Fruit fly (Drosophila melanogaster) whole organism, embryonic: ENCODE measurements around the gene L2HGDH.

ENCODE experiments used
- Awh ChIP-seq: fragments of 200-800 bp; sonication (Bioruptor generic); IDR thresholded peaks from 2 replicates; pipeline ENCODE4, ENCODE4 v1.3.6; 2022; ENCODE audit warnings: missing biosample characterization, missing genetic modification characterization
- B-H1 ChIP-seq: fragments of 200-800 bp; sonication (Bioruptor generic); IDR thresholded peaks from 3 replicates; pipeline ENCODE4 v1.3.6; 2022; ENCODE audit warnings: missing biosample characterization, missing genetic modification characterization
- BtbVII ChIP-seq: fragments of 200-800 bp; sonication (Bioruptor generic); optimal IDR thresholded peaks from 3 replicates; lab custom pipeline; 2017; ENCODE audit warnings: missing biosample characterization, mild to moderate bottlenecking, missing genetic modification characterization
- Bteb2 ChIP-seq: fragments of 200-800 bp; sonication (Bioruptor generic); optimal IDR thresholded peaks from 2 replicates; lab custom pipeline; 2016; ENCODE audit warnings: missing biosample characterization, missing genetic modification characterization
- CG10431 ChIP-seq: fragments of 200-800 bp; sonication (Bioruptor generic); optimal IDR thresholded peaks from 3 replicates; lab custom pipeline; 2018; ENCODE audit warnings: missing biosample characterization, mild to moderate bottlenecking, missing genetic modification characterization
- CG11504 ChIP-seq: fragments of 200-800 bp; sonication (Bioruptor generic); optimal IDR thresholded peaks from 3 replicates; lab custom pipeline; 2019; ENCODE audit warnings: missing biosample characterization, mild to moderate bottlenecking, missing genetic modification characterization, moderate library complexity
- CG1233 ChIP-seq: fragments of 200-800 bp; sonication (Bioruptor generic); optimal IDR thresholded peaks from 4 replicates; lab custom pipeline; 2018; ENCODE audit warnings: missing biosample characterization, mild to moderate bottlenecking, missing genetic modification characterization
- CG13296 ChIP-seq: fragments of 200-800 bp; sonication (Bioruptor generic); optimal IDR thresholded peaks from 3 replicates; lab custom pipeline; 2018; ENCODE audit warnings: missing biosample characterization, mild to moderate bottlenecking, missing genetic modification characterization
- CG13624 ChIP-seq: fragments of 200-800 bp; sonication (Bioruptor generic); optimal IDR thresholded peaks from 2 replicates; lab custom pipeline; 2016; ENCODE audit warnings: missing biosample characterization, missing genetic modification characterization
- CG13894 ChIP-seq: fragments of 200-800 bp; sonication (Bioruptor generic); optimal IDR thresholded peaks from 3 replicates; lab custom pipeline; 2018; ENCODE audit warnings: missing biosample characterization, mild to moderate bottlenecking, missing genetic modification characterization, moderate library complexity
- CG14050 ChIP-seq: fragments of 200-800 bp; sonication (Bioruptor generic); IDR thresholded peaks from 3 replicates; pipeline ENCODE4 v1.3.6; 2022; ENCODE audit warnings: missing biosample characterization, missing genetic modification characterization
- CG17385 ChIP-seq: fragments of 200-800 bp; sonication (Bioruptor generic); optimal IDR thresholded peaks from 3 replicates; lab custom pipeline; 2018; ENCODE audit warnings: missing biosample characterization, mild to moderate bottlenecking, missing genetic modification characterization
- CG2120 ChIP-seq: fragments of 200-800 bp; sonication (Bioruptor generic); optimal IDR thresholded peaks from 3 replicates; lab custom pipeline; 2016; ENCODE audit warnings: missing biosample characterization, missing genetic modification characterization
- CG3163 ChIP-seq: fragments of 200-800 bp; sonication (Bioruptor generic); optimal IDR thresholded peaks from 3 replicates; lab custom pipeline; 2016; ENCODE audit warnings: missing biosample characterization, missing genetic modification characterization
- CG4404 ChIP-seq: fragments of 200-800 bp; sonication (Bioruptor generic); IDR thresholded peaks from 2 replicates; pipeline ENCODE4 v1.3.6; 2022; ENCODE audit warnings: missing biosample characterization, missing genetic modification characterization
- CG4707 ChIP-seq: fragments of 200-800 bp; sonication (Bioruptor generic); optimal IDR thresholded peaks from 2 replicates; lab custom pipeline; 2018; ENCODE audit warnings: missing biosample characterization, mild to moderate bottlenecking, missing genetic modification characterization, moderate library complexity
- CG8089 ChIP-seq: fragments of 200-800 bp; sonication (Bioruptor generic); optimal IDR thresholded peaks from 3 replicates; lab custom pipeline; 2016; ENCODE audit warnings: missing biosample characterization, missing genetic modification characterization
- CG9797 ChIP-seq: fragments of 200-800 bp; sonication (Bioruptor generic); optimal IDR thresholded peaks from 3 replicates; lab custom pipeline; 2018; ENCODE audit warnings: missing biosample characterization, mild to moderate bottlenecking, missing genetic modification characterization
- CG9817 ChIP-seq: fragments of 200-800 bp; sonication (Bioruptor generic); optimal IDR thresholded peaks from 2 replicates; lab custom pipeline; 2018; ENCODE audit warnings: missing biosample characterization, mild to moderate bottlenecking, missing genetic modification characterization, moderate library complexity
- CHES-1-like ChIP-seq: fragments of 200-800 bp; sonication (Bioruptor generic); optimal IDR thresholded peaks from 2 replicates; lab custom pipeline; 2016; ENCODE audit warnings: missing biosample characterization, missing genetic modification characterization
- CkIIα-i1 ChIP-seq: fragments of 200-800 bp; sonication (Bioruptor generic); IDR thresholded peaks from 2 replicates; pipeline ENCODE4 v1.3.6; 2022; ENCODE audit warnings: missing biosample characterization, missing genetic modification characterization
- Dref ChIP-seq: fragments of 200-800 bp; sonication (Bioruptor generic); IDR thresholded peaks from 2 replicates; pipeline ENCODE4 v1.3.6; 2022; ENCODE audit warnings: missing biosample characterization, missing genetic modification characterization
- Gsc ChIP-seq: fragments of 200-800 bp; sonication (Bioruptor generic); IDR thresholded peaks from 2 replicates; pipeline ENCODE4 v1.3.6; 2022; ENCODE audit warnings: missing biosample characterization, missing genetic modification characterization
- Lim3 ChIP-seq: fragments of 200-800 bp; sonication (Bioruptor generic); IDR thresholded peaks from 2 replicates; pipeline ENCODE4 v1.3.6; 2022; ENCODE audit warnings: missing biosample characterization, missing genetic modification characterization
- NC2β ChIP-seq: fragments of 200-800 bp; sonication (Bioruptor generic); optimal IDR thresholded peaks from 2 replicates; lab custom pipeline; 2016; ENCODE audit warnings: missing biosample characterization, missing genetic modification characterization
- NfI ChIP-seq: fragments of 200-800 bp; sonication (Bioruptor generic); optimal IDR thresholded peaks from 3 replicates; lab custom pipeline; 2018; ENCODE audit warnings: missing biosample characterization, mild to moderate bottlenecking, missing genetic modification characterization, moderate library complexity
- Oaz ChIP-seq: fragments of 200-800 bp; sonication (Bioruptor generic); IDR thresholded peaks from 2 replicates; pipeline ENCODE4 v1.3.6; 2022; ENCODE audit warnings: missing biosample characterization, missing genetic modification characterization
- Pdp1 ChIP-seq, 2 experiments: fragments of 200-800 bp; sonication (Bioruptor generic); optimal IDR thresholded peaks; 3 replicates each; lab custom pipeline; 2016; ENCODE audit warnings: missing biosample characterization in 2 of 2, missing genetic modification characterization in 2 of 2, mild to moderate bottlenecking in 1 of 2, moderate library complexity in 1 of 2
- Sox102F ChIP-seq: fragments of 200-800 bp; sonication (Bioruptor generic); optimal IDR thresholded peaks from 2 replicates; lab custom pipeline; 2018; ENCODE audit warnings: missing biosample characterization, mild to moderate bottlenecking, missing genetic modification characterization, moderate library complexity
- Spps ChIP-seq: fragments of 200-800 bp; sonication (Bioruptor generic); optimal IDR thresholded peaks from 2 replicates; lab custom pipeline; 2018; ENCODE audit warnings: missing biosample characterization, mild to moderate bottlenecking, missing genetic modification characterization
- Ssrp ChIP-seq: fragments of 200-800 bp; sonication (Bioruptor generic); optimal IDR thresholded peaks from 2 replicates; lab custom pipeline; 2018; ENCODE audit warnings: missing biosample characterization, mild to moderate bottlenecking, missing genetic modification characterization, moderate library complexity
- bigmax ChIP-seq: fragments of 200-800 bp; sonication (Bioruptor generic); optimal IDR thresholded peaks from 2 replicates; lab custom pipeline; 2018; ENCODE audit warnings: missing biosample characterization, mild to moderate bottlenecking, missing genetic modification characterization
- br ChIP-seq: fragments of >200 bp; optimal IDR thresholded peaks from 2 replicates; lab custom pipeline; 2017
- crc ChIP-seq: fragments of 200-800 bp; sonication (Bioruptor generic); optimal IDR thresholded peaks from 2 replicates; lab custom pipeline; 2016; ENCODE audit warnings: missing biosample characterization, missing genetic modification characterization
- crp ChIP-seq, 2 experiments: fragments of 200-800 bp; sonication (Bioruptor generic); optimal IDR thresholded peaks; 2 replicates in 1 of 2; 3 replicates in 1 of 2; lab custom pipeline; 2017; ENCODE audit warnings: missing biosample characterization in 2 of 2, missing genetic modification characterization in 2 of 2, mild to moderate bottlenecking in 1 of 2, moderate library complexity in 1 of 2
- da ChIP-seq: fragments of 200-800 bp; sonication (Bioruptor generic); optimal IDR thresholded peaks from 2 replicates; lab custom pipeline; 2016; ENCODE audit warnings: missing biosample characterization, missing genetic modification characterization
- en ChIP-seq: fragments of 200-800 bp; sonication (Bioruptor generic); optimal IDR thresholded peaks from 2 replicates; lab custom pipeline; 2016; ENCODE audit warnings: missing biosample characterization, missing genetic modification characterization
- fd64A ChIP-seq: fragments of 200-800 bp; sonication (Bioruptor generic); optimal IDR thresholded peaks from 3 replicates; lab custom pipeline; 2018; ENCODE audit warnings: missing biosample characterization, mild to moderate bottlenecking, missing genetic modification characterization
- ftz-f1 ChIP-seq: fragments of 200-800 bp; sonication (Bioruptor generic); optimal IDR thresholded peaks from 2 replicates; lab custom pipeline; 2016; ENCODE audit warnings: missing biosample characterization, missing genetic modification characterization
- gcm ChIP-seq: fragments of 200-800 bp; sonication (Bioruptor generic); optimal IDR thresholded peaks from 2 replicates; lab custom pipeline; 2019; ENCODE audit warnings: missing biosample characterization, mild to moderate bottlenecking, missing genetic modification characterization, moderate library complexity
- gfzf ChIP-seq: fragments of 200-800 bp; sonication (Bioruptor generic); optimal IDR thresholded peaks from 2 replicates; lab custom pipeline; 2016; ENCODE audit warnings: missing biosample characterization, mild to moderate bottlenecking, missing genetic modification characterization, moderate library complexity
- kni ChIP-seq: fragments of 200-800 bp; sonication (Bioruptor generic); optimal IDR thresholded peaks from 3 replicates; lab custom pipeline; 2017; ENCODE audit warnings: mild to moderate bottlenecking, missing biosample characterization, missing genetic modification reagents, missing genetic modification characterization
- pan ChIP-seq, 4 experiments: fragments of >200 bp in 3 of 4; fragments of 200-800 bp in 1 of 4; sonication (Bioruptor generic) in 1 of 4; optimal IDR thresholded peaks in 3 of 4; IDR thresholded peaks in 1 of 4; 2 replicates each; pipeline versions ENCODE4 v1.3.6 to Lab custom; 2017 to 2022; ENCODE audit warnings: missing biosample characterization in 2 of 4, missing genetic modification characterization in 2 of 4, mixed read lengths in 1 of 4
- ro ChIP-seq: fragments of 200-800 bp; sonication (Bioruptor generic); IDR thresholded peaks from 2 replicates; pipeline ENCODE4 v1.3.6; 2022; ENCODE audit warnings: missing biosample characterization, missing genetic modification characterization
- row ChIP-seq: fragments of 200-800 bp; sonication (Bioruptor generic); IDR thresholded peaks from 3 replicates; pipeline ENCODE4 v1.3.6; 2022; ENCODE audit warnings: missing biosample characterization, missing genetic modification characterization
- sob ChIP-seq: fragments of 200-800 bp; sonication (Bioruptor generic); IDR thresholded peaks from 2 replicates; pipeline ENCODE4 v1.3.6; 2022; ENCODE audit warnings: missing biosample characterization, missing genetic modification characterization
- twi ChIP-seq: fragments of 200-800 bp; optimal IDR thresholded peaks from 2 replicates; lab custom pipeline; 2019; ENCODE audit warnings: missing biosample characterization, mild to moderate bottlenecking, missing genetic modification characterization, moderate library complexity
- wdn ChIP-seq: fragments of 200-800 bp; sonication (Bioruptor generic); IDR thresholded peaks from 2 replicates; pipeline ENCODE4 v1.3.6; 2022; ENCODE audit warnings: missing biosample characterization, missing genetic modification characterization

L2HGDH gene

dm6 chr2L:19021278-19022220 is 47.3 kb upstream of the L2HGDH start (continued):
- TF ChIP-seq CG2120 (GFP tag; lab: Kevin White, UChicago), result peak; percentile 76
- TF ChIP-seq gcm (GFP tag; lab: Kevin White, UChicago), result peak; percentile 72
- no peak for TF ChIP-seq Lim3 (GFP tag; lab: Robert Waterston, UW)
- TF ChIP-seq crc (GFP tag; lab: Kevin White, UChicago), result no peak
- TF ChIP-seq Dref (GFP tag; lab: Robert Waterston, UW), result no peak
- TF ChIP-seq CG10431 (GFP tag; lab: Kevin White, UChicago), result peak; percentile 67
- no peak for TF ChIP-seq B-H1
- no peak for TF ChIP-seq da (GFP tag; lab: Kevin White, UChicago)
- TF ChIP-seq sob (GFP tag; lab: Robert Waterston, UW), result peak; percentile 78
- TF ChIP-seq CG4707 (GFP tag; lab: Kevin White, UChicago), result peak; percentile 24
- TF ChIP-seq CG13296 (GFP tag; lab: Kevin White, UChicago), result peak; percentile 80
- peak; percentile 77 for TF ChIP-seq Ssrp
- peak; percentile 53; the same call in 1 of the 2 replicates for TF ChIP-seq ro
- peak; percentile 77 for TF ChIP-seq BtbVII (GFP tag; lab: Kevin White, UChicago)
- peak; percentile 55 for TF ChIP-seq CG13894 (tag; lab: Kevin White, UChicago)
- peak; percentile 49 for TF ChIP-seq Spps
- TF ChIP-seq gfzf (GFP tag; lab: Kevin White, UChicago), result no peak
- TF ChIP-seq CG8089 (GFP tag; lab: Kevin White, UChicago), result peak; percentile 13
- TF ChIP-seq Sox102F (GFP tag; lab: Kevin White, UChicago), result peak; percentile 84
- TF ChIP-seq CG14050 (GFP tag; lab: Robert Waterston, UW), result peak; percentile 64
- peak; percentile 86 for TF ChIP-seq CG11504 (tag; lab: Kevin White, UChicago)
- TF ChIP-seq wdn (GFP tag; lab: Robert Waterston, UW), result peak; percentile 47; the same call in 1 of the 2 replicates
- peak; percentile 1 for TF ChIP-seq Bteb2 (GFP tag; lab: Kevin White, UChicago)
- no peak for TF ChIP-seq Gsc (GFP tag; lab: Robert Waterston, UW)
- TF ChIP-seq Pdp1 (GFP tag; optimal IDR thresholded peaks at IDR 0.05; lab: Kevin White, UChicago), result peak in 1 of 2 experiments; percentile 41
- no peak for TF ChIP-seq CG4404 (GFP tag; lab: Robert Waterston, UW)
- no peak for TF ChIP-seq CG3163 (GFP tag; lab: Kevin White, UChicago)
- no peak for TF ChIP-seq NC2β
- no peak for TF ChIP-seq Oaz (GFP tag; lab: Robert Waterston, UW)
- TF ChIP-seq crp (GFP tag; optimal IDR thresholded peaks at IDR 0.05; lab: Kevin White, UChicago), result peak in 1 of 2 experiments; percentile 34
- peak; percentile 83 for TF ChIP-seq CG17385 (GFP tag; lab: Kevin White, UChicago)
- no peak for TF ChIP-seq bigmax (GFP tag; lab: Kevin White, UChicago)
- TF ChIP-seq br (lab: Kevin White, UChicago), result no peak
- TF ChIP-seq Awh (GFP tag; lab: Robert Waterston, UW), result 0 out of 2 replicates have a peak, but pooled peaks have one; percentile 34
- peak; percentile 4 for TF ChIP-seq CG13624 (GFP tag; lab: Kevin White, UChicago)
- peak; percentile 80 for TF ChIP-seq twi
- TF ChIP-seq CHES-1-like (GFP tag; lab: Kevin White, UChicago), result peak; percentile 35
- no peak for TF ChIP-seq ftz-f1
- peak; percentile 75 for TF ChIP-seq CG9817
- no peak for TF ChIP-seq CkIIα-i1 (GFP tag; lab: Robert Waterston, UW)
- TF ChIP-seq en (GFP tag; lab: Kevin White, UChicago), result no peak
- peak; percentile 65 for TF ChIP-seq CG1233
- TF ChIP-seq kni (GFP tag; lab: Kevin White, UChicago), result no peak
- TF ChIP-seq row (GFP tag; lab: Robert Waterston, UW), result peak; percentile 87
- TF ChIP-seq NfI, result peak; percentile 83
- peak; percentile 40 for TF ChIP-seq fd64A
- TF ChIP-seq CG9797 (GFP tag; lab: Kevin White, UChicago), result no peak
- no peak for TF ChIP-seq pan (optimal IDR thresholded peaks at IDR 0.05; lab: Kevin White, UChicago)
- TF ChIP-seq pan (GFP tag; optimal IDR thresholded peaks at IDR 0.05 in 1 of 2, IDR thresholded peaks at IDR 0.05 in 1 of 2), result peak in 1 of 2 experiments; percentile 66
